Worm (Caenorhabditis elegans): ENCODE results near the gene B0513.90.

The B0513.90 gene

DNA sequence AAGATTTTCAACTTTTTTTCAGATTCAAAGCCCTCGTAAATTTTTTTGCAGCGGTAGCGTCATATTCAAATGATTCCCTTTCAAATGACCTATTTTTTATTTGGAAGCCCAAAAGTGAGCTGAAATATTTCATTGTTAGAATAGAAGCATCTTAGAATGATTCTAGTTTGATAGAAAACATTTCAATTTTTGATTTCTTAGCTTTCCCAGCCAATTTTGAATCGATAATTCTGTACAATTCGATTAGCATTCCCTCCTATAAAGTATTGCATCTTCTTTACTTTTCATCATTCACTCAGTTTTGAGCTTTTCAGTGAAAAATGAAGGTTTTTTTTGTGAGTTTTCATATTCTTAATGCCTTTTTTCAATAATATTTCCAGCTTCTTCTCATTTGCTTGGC, at the start of gene B0513.90:
Gene B0513.90 (plus strand): TSS at position 301 of the 400 bp plus-strand sequence.
- TF ChIP-seq W03F9.2 (tag; optimal IDR thresholded peaks at IDR 0.05): no peak
- TF ChIP-seq him-1 (tag; optimal IDR thresholded peaks at IDR 0.05): no peak
- no peak for TF ChIP-seq dao-5 (tag; optimal IDR thresholded peaks at IDR 0.05)

DNA sequence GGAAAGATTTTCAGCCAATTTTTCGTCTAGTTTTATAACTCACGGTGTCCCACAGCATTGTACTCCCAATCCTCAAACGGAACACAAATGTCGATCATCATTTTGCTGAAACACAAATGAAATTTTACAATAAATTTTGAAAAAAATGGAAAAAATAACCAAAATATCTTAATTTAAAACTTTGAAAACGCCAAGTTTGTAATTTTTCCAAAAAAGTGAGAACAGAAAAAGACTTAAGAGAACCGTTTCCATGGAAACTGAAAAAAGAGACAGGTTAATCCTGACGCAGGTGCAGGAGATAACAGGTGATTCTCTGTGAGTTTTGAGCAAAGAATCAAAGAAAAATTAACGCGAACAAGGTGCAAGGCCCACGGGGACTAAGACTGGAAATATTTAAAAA, 46.0 kb upstream of the B0513.90 start, which contains the start of gene Y45F10D.15:
Gene Y45F10D.15 (minus strand): TSS at position 101 of the 400 bp plus-strand sequence.
- TF ChIP-seq W03F9.2 (tag; optimal IDR thresholded peaks at IDR 0.05) (no peak), dao-5 (tag; optimal IDR thresholded peaks at IDR 0.05) (no peak), him-1 (tag; optimal IDR thresholded peaks at IDR 0.05) (no peak)

DNA sequence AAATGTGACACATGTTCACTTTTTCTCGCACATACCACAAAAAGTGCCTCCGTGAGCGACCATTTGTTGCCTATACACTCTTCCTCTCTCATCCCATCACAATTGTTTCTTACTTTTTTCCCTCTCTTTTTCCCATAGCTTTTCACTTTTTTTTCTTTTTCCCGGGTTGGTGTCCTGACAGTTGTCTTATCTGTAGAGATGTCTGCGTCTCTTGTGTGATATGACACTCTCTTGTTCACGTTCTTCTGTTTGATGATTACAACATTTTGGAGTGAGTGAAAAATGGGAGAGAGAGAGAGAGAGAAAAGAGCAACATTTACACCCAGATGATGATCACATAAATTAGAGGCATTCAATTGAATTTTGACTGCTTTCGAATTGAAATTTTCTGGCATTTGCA, 40.5 kb upstream of the B0513.90 start:
- TF ChIP-seq dao-5 (tag; optimal IDR thresholded peaks at IDR 0.05) (no peak), him-1 (tag; optimal IDR thresholded peaks at IDR 0.05) (no peak), W03F9.2 (tag; optimal IDR thresholded peaks at IDR 0.05) (peak; percentile 46)

ce11 chrIV:13827586-13827985, 39.3 kb upstream of the B0513.90 start, which contains the start of gene rga-5:
TSS of gene rga-5 (plus strand) at chrIV:13827886.
- TF ChIP-seq him-1 (tag; optimal IDR thresholded peaks at IDR 0.05) (no peak), W03F9.2 (tag; optimal IDR thresholded peaks at IDR 0.05) (no peak), dao-5 (tag; optimal IDR thresholded peaks at IDR 0.05) (no peak)

DNA sequence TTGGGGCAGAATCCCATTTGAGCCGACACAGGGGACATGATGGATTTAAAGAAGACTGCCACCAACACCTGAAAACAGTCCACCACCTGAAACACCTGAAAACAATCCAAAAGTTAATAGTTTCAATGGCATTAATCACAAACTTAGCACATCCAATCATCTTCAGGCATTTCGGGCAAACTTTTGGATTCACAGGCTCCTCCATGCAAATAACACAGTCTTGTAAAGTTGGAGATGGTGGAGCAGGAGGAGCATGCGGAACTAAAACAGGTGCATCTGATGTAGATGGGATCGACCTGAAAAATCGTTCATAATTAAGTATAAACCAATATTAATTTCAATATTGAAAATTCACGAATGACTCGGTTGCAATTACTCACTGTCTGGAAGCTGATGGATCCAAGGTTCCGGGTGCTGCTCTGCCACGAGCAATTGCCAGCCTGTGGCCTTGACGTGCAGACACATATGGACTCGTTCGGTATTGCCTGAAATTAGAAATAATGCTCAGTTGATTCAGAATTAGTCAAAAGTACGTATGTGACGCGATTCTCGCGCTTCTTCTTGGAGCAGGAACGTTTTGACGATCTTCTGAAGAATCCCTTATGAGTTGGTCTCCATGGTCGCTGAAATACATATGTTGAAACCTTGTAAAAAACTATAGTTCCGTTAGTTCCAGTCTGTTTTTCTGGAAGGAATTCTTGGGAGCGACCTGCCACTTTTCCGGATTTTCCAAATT, 32.3 kb upstream of the B0513.90 start:
- TF ChIP-seq him-1 (tag; optimal IDR thresholded peaks at IDR 0.05) (no peak), W03F9.2 (tag; optimal IDR thresholded peaks at IDR 0.05) (no peak), dao-5 (tag; optimal IDR thresholded peaks at IDR 0.05) (no peak)

ce11 chrIV:13836290-13836689, 30.6 kb upstream of the B0513.90 start, which contains the start of gene H08M01.1:
TSS of gene H08M01.1 (minus strand) at chrIV:13836390.
- TF ChIP-seq him-1 (tag; optimal IDR thresholded peaks at IDR 0.05) (no peak), dao-5 (tag; optimal IDR thresholded peaks at IDR 0.05) (no peak), W03F9.2 (tag; optimal IDR thresholded peaks at IDR 0.05) (no peak)

- TF ChIP-seq W03F9.2 (tag; optimal IDR thresholded peaks at IDR 0.05) (no peak), dao-5 (tag; optimal IDR thresholded peaks at IDR 0.05) (no peak), him-1 (tag; optimal IDR thresholded peaks at IDR 0.05) (no peak)
These were observed 28.6 kb upstream of the B0513.90 start for ce11 chrIV:13838296-13838695.

- TF ChIP-seq him-1 (tag; optimal IDR thresholded peaks at IDR 0.05): no peak
These were observed 6.4 kb upstream of the B0513.90 start for ce11 chrIV:13860459-13860858.

- TF ChIP-seq him-1 (tag; optimal IDR thresholded peaks at IDR 0.05) (no peak), W03F9.2 (tag; optimal IDR thresholded peaks at IDR 0.05) (no peak), dao-5 (tag; optimal IDR thresholded peaks at IDR 0.05) (no peak)
These were observed 1.7 kb upstream of the B0513.90 start, which contains the start of gene vamp-8 for ce11 chrIV:13865172-13865571. TSS of gene vamp-8 (minus strand) at chrIV:13865196.

DNA sequence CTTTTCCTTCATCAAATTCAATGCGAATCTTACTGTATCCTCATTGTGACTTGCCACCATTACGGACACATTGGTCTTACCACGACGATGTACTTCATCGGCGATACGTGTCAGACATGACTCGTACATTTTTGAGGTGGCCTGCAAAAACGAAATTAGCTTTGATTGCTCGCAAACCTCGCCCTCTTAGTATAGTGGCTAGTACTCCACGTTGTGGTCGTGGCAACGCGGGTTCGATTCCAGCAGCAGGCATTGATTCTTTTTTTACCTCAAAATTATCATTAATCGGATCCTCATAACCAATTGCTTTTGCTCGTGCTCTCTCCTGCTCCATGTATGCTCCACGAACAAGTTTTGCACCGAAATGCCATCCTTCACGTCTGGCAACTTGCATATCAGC, 3.2 kb downstream of the B0513.90 start:
- TF ChIP-seq dao-5 (tag; optimal IDR thresholded peaks at IDR 0.05) (no peak), W03F9.2 (tag; optimal IDR thresholded peaks at IDR 0.05) (no peak), him-1 (tag; optimal IDR thresholded peaks at IDR 0.05) (no peak)

DNA sequence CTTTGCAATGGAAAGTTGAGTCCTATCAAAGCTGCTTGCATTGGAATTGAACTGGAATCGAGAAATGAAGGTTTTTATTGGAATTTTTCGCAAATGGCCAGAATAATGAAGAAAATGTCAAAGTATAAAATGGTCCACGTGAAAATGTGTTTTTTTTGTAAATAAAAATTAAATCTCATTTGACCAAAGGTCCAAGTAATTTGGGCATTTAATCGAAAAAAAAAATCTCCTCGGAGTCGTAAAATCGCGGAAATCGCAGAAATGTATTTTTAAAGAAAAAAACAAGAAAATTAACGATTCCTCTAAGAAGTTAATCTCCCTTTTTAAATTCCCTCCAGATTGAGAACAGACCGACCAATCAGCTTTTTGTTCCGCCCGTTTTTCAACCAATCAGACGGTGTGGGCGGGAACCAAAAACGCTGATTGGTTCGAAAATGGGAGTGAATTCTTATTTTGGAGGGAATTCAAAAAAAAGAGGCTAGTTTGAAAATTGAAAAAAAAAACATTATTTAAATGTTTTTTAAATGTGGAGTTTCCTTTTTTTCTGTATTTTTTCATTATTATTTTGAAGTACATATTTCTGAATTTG, 9.8 kb downstream of the B0513.90 start, which contains the start of gene prdh-1:
Gene prdh-1 (minus strand): TSS at position 51 of the 589 bp plus-strand sequence.
- TF ChIP-seq dao-5 (tag; optimal IDR thresholded peaks at IDR 0.05) (no peak), W03F9.2 (tag; optimal IDR thresholded peaks at IDR 0.05) (no peak), him-1 (tag; optimal IDR thresholded peaks at IDR 0.05) (no peak)

- TF ChIP-seq him-1 (tag; optimal IDR thresholded peaks at IDR 0.05): peak; percentile 64
- TF ChIP-seq dao-5 (tag; optimal IDR thresholded peaks at IDR 0.05): no peak
These were observed 10.9 kb downstream of the B0513.90 start for ce11 chrIV:13877707-13878106.

- no peak for TF ChIP-seq W03F9.2 (tag; optimal IDR thresholded peaks at IDR 0.05)
- no peak for TF ChIP-seq dao-5 (tag; optimal IDR thresholded peaks at IDR 0.05)
- TF ChIP-seq him-1 (tag; optimal IDR thresholded peaks at IDR 0.05): no peak
These were observed 11.3 kb downstream of the B0513.90 start for ce11 chrIV:13878123-13878522.

DNA sequence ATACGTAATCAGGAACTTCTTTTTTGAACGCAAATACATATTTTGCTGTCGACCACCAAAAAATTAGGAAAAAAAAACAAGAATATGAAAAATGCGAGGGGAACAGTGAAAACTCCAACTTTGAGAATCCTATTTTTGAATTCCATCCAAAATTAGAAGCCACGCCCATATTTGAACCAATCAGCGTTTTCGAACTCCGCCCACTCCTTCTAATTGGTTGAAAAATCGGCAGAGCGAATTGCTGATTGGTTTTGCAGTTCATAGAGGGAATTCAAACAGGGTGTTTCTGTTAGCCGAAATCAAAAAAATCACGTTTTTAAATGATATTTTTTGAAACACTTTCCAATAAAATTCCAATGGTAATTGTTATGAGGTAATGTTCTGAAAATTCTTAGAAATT, 11.9 kb downstream of the B0513.90 start:
- no peak for TF ChIP-seq him-1 (tag; optimal IDR thresholded peaks at IDR 0.05)
- no peak for TF ChIP-seq W03F9.2 (tag; optimal IDR thresholded peaks at IDR 0.05)
- TF ChIP-seq dao-5 (tag; optimal IDR thresholded peaks at IDR 0.05): no peak
